Worm (Caenorhabditis elegans) whole organism, mixed stage, embryonic: Measurements from ENCODE around the gene nspg-13.

ENCODE experiments used
- blmp-1 ChIP-seq: fragments of 150-350 bp; optimal IDR thresholded peaks from 2 replicates; lab custom pipeline; 2014; ENCODE audit warnings: missing biosample characterization, missing genetic modification characterization
- elt-3 ChIP-seq: fragments of 150-350 bp; optimal IDR thresholded peaks from 2 replicates; lab custom pipeline; 2014; ENCODE audit warnings: missing biosample characterization, missing genetic modification characterization
- lsy-2 ChIP-seq: fragments of 150-350 bp; optimal IDR thresholded peaks from 2 replicates; lab custom pipeline; 2014; ENCODE audit warnings: missing biosample characterization, missing genetic modification characterization
- mls-2 ChIP-seq: sonication (generic microtip); optimal IDR thresholded peaks from 2 replicates; lab custom pipeline; 2016; ENCODE audit warnings: mild to moderate bottlenecking, missing genetic modification characterization, moderate library complexity, missing compliant biosample characterization
- nhr-12 ChIP-seq: fragments of 150-350 bp; optimal IDR thresholded peaks from 2 replicates; lab custom pipeline; 2014; ENCODE audit warnings: missing biosample characterization, missing genetic modification characterization
- unc-39 ChIP-seq: fragments of 150-350 bp; optimal IDR thresholded peaks from 2 replicates; lab custom pipeline; 2014; ENCODE audit warnings: missing biosample characterization, missing genetic modification characterization
- unc-62 ChIP-seq: fragments of 150-350 bp; optimal IDR thresholded peaks from 2 replicates; lab custom pipeline; 2014; ENCODE audit warnings: missing biosample characterization, missing genetic modification reagents, missing genetic modification characterization
- ztf-11 ChIP-seq: fragments of 150-350 bp; optimal IDR thresholded peaks from 2 replicates; lab custom pipeline; 2014; ENCODE audit warnings: missing biosample characterization, missing genetic modification characterization

- TF ChIP-seq unc-62 (GFP tag; lab: Kevin White, UChicago) (no peak), nhr-12 (tag; lab: Kevin White, UChicago) (no peak), unc-39 (tag; lab: Kevin White, UChicago) (no peak), mls-2 (tag; lab: Kevin White, UChicago) (no peak), blmp-1 (tag; lab: Kevin White, UChicago) (no peak), lsy-2 (tag; lab: Kevin White, UChicago) (no peak), ztf-11 (tag; lab: Kevin White, UChicago) (no peak), elt-3 (tag; lab: Kevin White, UChicago) (no peak)
Observed at ce11 chrX:5226265-5226664, 28.7 kb upstream of the nspg-13 start, which contains the start of gene H28G03.3.
